Fruit fly (Drosophila melanogaster): ENCODE results near the gene CG31909.

DNA sequence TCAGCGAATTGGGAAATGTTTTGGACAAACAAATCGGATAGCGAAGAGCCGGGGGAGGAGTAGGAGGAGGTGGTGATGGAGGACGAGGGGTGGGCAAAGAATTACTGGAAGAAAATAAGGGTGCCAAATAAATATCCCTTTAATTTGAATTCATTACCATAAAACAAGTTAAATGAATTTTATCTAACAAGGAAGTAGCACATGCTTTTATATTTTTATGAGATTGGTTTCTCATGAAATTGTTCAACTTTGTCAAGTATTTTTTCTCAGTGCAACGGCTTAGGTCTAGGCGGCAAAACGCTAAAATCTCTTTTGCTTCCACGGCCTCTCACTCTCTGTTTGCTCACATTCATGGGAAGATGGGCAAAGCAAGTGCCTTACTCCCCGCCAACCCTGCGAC, 34.7 kb downstream of the CG31909 start:
- no peak for TF ChIP-seq Oaz (GFP tag; IDR thresholded peaks at IDR 0.05)
- TF ChIP-seq CG7786 (GFP tag; optimal IDR thresholded peaks at IDR 0.05), result no peak
- TF ChIP-seq ind (GFP tag; optimal IDR thresholded peaks at IDR 0.05), result no peak
- TF ChIP-seq CG17912 (GFP tag; optimal IDR thresholded peaks at IDR 0.05), result no peak
- no peak for TF ChIP-seq gcm (GFP tag; optimal IDR thresholded peaks at IDR 0.05)
- TF ChIP-seq Ada2b (GFP tag; IDR thresholded peaks at IDR 0.05), result no peak
